Worm (Caenorhabditis elegans) whole organism, L3 larva: ENCODE measurements around the gene ribo-1.

Source experiments
- ama-1 ChIP-seq: fragments of 150-350 bp; optimal IDR thresholded peaks from 2 replicates; lab custom pipeline; 2018
- fkh-10 ChIP-seq: sonication (generic microtip); optimal IDR thresholded peaks from 2 replicates; lab custom pipeline; 2017; ENCODE audit warnings: missing biosample characterization, missing genetic modification reagents, missing genetic modification characterization
- lin-15B ChIP-seq: fragments of 150-350 bp; optimal IDR thresholded peaks from 2 replicates; lab custom pipeline; 2014; ENCODE audit warnings: missing biosample characterization, missing genetic modification characterization
- lsy-12 ChIP-seq: sonication (generic microtip); optimal IDR thresholded peaks from 2 replicates; lab custom pipeline; 2016; ENCODE audit warnings: mild to moderate bottlenecking, missing genetic modification characterization, missing compliant biosample characterization
- nfya-1 ChIP-seq: sonication (generic microtip); optimal IDR thresholded peaks from 2 replicates; lab custom pipeline; 2017; ENCODE audit warnings: missing genetic modification characterization, mild to moderate bottlenecking, missing compliant biosample characterization, antibody characterized with exemption, moderate library complexity; ENCODE audit not compliant: insufficient read depth
- pha-4 ChIP-seq: fragments of 150-350 bp; optimal IDR thresholded peaks from 2 replicates; lab custom pipeline; 2014; ENCODE audit warnings: missing biosample characterization, missing genetic modification reagents, missing genetic modification characterization
- sea-2 ChIP-seq: fragments of 150-350 bp; sonication (generic microtip); optimal IDR thresholded peaks from 4 replicates; lab custom pipeline; 2014; ENCODE audit warnings: missing biosample characterization, missing genetic modification reagents, missing genetic modification characterization

ce11 chrIV:6958696-6959095, 48.2 kb downstream of the ribo-1 start:
- TF ChIP-seq lin-15B (tag; lab: Kevin White, UChicago) (no peak), ama-1 (lab: Kevin White, UChicago) (no peak), fkh-10 (no peak), sea-2 (GFP tag; lab: Kevin White, UChicago) (no peak), nfya-1 (tag; lab: Kevin White, UChicago) (peak; percentile 62), pha-4 (tag; lab: Kevin White, UChicago) (no peak), lsy-12 (tag; lab: Kevin White, UChicago) (no peak)
